Fruit fly (Drosophila melanogaster): ENCODE data around the gene CG8478.

- TF ChIP-seq CG16779 (tag; optimal IDR thresholded peaks at IDR 0.05) (no peak), cyc (GFP tag; optimal IDR thresholded peaks at IDR 0.05) (no peak), Ets21C (GFP tag; optimal IDR thresholded peaks at IDR 0.05) (no peak), CG8632 (GFP tag; optimal IDR thresholded peaks at IDR 0.05) (no peak), esn (GFP tag; optimal IDR thresholded peaks at IDR 0.05) (no peak), Ets96B (tag; optimal IDR thresholded peaks at IDR 0.05) (no peak), CG8319 (GFP tag; optimal IDR thresholded peaks at IDR 0.05) (no peak), CG6276 (GFP tag; optimal IDR thresholded peaks at IDR 0.05) (no peak), Hr39 (GFP tag; optimal IDR thresholded peaks at IDR 0.05) (no peak), CG10669 (GFP tag; optimal IDR thresholded peaks at IDR 0.05) (no peak), CG1621 (tag; optimal IDR thresholded peaks at IDR 0.05) (no peak), eg (GFP tag; IDR thresholded peaks at IDR 0.05) (no peak), CG11902 (GFP tag; optimal IDR thresholded peaks at IDR 0.05) (no peak), CG11762 (GFP tag; optimal IDR thresholded peaks at IDR 0.05; ENCODE audit: insufficient read depth) (no peak)
Observed at dm6 chr3R:9747900-9748663, 15.4 kb upstream of the CG8478 start.
